Worm (Caenorhabditis elegans) whole organism, midembryonic: ENCODE results near the gene F55A11.1.

ENCODE experiments used
- tab-1 ChIP-seq: fragments of 200-800 bp; sonication (Bioruptor generic); IDR thresholded peaks from 2 replicates; pipeline ENCODE4 v1.3.6; 2022; ENCODE audit warnings: missing genetic modification characterization, missing compliant biosample characterization
- ztf-29 ChIP-seq: fragments of 200-800 bp; sonication (Bioruptor generic); IDR thresholded peaks from 2 replicates; pipeline ENCODE4 v1.3.6; 2022; ENCODE audit warnings: missing genetic modification reagents, missing genetic modification characterization, missing compliant biosample characterization

DNA sequence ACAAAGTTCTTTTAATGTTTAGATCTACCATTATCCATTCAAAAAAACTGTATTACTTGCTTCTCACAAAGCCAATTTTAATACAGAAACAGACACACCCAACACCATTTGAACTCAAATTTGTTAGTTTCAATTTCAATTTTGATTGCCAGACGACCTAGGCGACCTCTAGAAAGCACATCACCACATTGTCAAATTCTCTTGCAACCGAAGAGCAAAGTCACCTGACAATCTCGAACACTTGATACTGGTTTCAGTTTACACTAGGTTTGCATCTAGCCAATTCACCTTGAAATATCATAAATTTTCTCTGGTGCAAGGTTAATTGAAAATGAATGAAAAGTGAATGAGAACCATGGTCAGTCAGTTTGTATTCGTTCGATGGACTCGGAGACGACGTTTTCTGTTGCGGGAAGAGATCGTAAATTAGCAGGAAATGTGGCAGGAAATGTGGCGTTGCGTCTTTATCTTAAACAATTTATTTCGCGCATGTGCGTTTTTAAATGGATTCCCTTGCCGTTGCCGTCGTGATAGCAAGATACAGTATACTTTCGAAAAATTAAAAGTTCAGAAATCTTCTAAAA, 33.2 kb upstream of the F55A11.1 start:
- TF ChIP-seq tab-1 (GFP tag; lab: Robert Waterston, UW), result no peak
- TF ChIP-seq ztf-29 (GFP tag; lab: Robert Waterston, UW), result no peak
